Fruit fly (Drosophila melanogaster) whole organism, pupa: ENCODE results near the gene dsd.

ENCODE experiments used
- CG10348 ChIP-seq: fragments of 200-800 bp; sonication (Bioruptor generic); IDR thresholded peaks from 2 replicates; pipeline ENCODE4 v1.3.6; 2022; ENCODE audit warnings: missing biosample characterization, missing genetic modification characterization
- CG15710 ChIP-seq: fragments of 200-800 bp; sonication (Bioruptor generic); optimal IDR thresholded peaks from 2 replicates; lab custom pipeline; 2018; ENCODE audit warnings: missing biosample characterization, mild to moderate bottlenecking, missing genetic modification characterization, moderate library complexity
- CG17806 ChIP-seq: fragments of 200-800 bp; sonication (Bioruptor generic); optimal IDR thresholded peaks from 2 replicates; lab custom pipeline; 2018; ENCODE audit warnings: missing biosample characterization, mild to moderate bottlenecking, missing genetic modification characterization, moderate library complexity
- CG32121 ChIP-seq: fragments of 200-800 bp; sonication (Bioruptor generic); IDR thresholded peaks from 2 replicates; pipeline ENCODE4 v1.3.6; 2022; ENCODE audit warnings: missing biosample characterization, missing genetic modification characterization
- CG34367 ChIP-seq: fragments of 200-800 bp; sonication (Bioruptor generic); optimal IDR thresholded peaks from 2 replicates; lab custom pipeline; 2018; ENCODE audit warnings: missing biosample characterization, mild to moderate bottlenecking, missing genetic modification characterization
- CG4496 ChIP-seq: fragments of 200-800 bp; sonication (Bioruptor generic); IDR thresholded peaks from 3 replicates; pipeline ENCODE4 v1.3.6; 2022; ENCODE audit warnings: missing biosample characterization, missing genetic modification characterization
- CG8159 ChIP-seq: fragments of 200-800 bp; sonication (Bioruptor generic); optimal IDR thresholded peaks from 3 replicates; lab custom pipeline; 2018; ENCODE audit warnings: missing biosample characterization, mild to moderate bottlenecking, missing genetic modification characterization, moderate library complexity
- CG9948 ChIP-seq: fragments of 200-800 bp; sonication (Bioruptor generic); optimal IDR thresholded peaks from 2 replicates; lab custom pipeline; 2018; ENCODE audit warnings: missing biosample characterization, mild to moderate bottlenecking, missing genetic modification characterization, moderate library complexity
- EcR ChIP-seq: fragments of 200-800 bp; sonication (Bioruptor generic); optimal IDR thresholded peaks from 3 replicates; lab custom pipeline; 2019; ENCODE audit warnings: missing biosample characterization, missing genetic modification characterization, mild to moderate bottlenecking, moderate library complexity, missing genetic modification reagents
- Pif1A ChIP-seq: fragments of 200-800 bp; sonication (Bioruptor generic); optimal IDR thresholded peaks from 3 replicates; lab custom pipeline; 2016; ENCODE audit warnings: missing biosample characterization, missing genetic modification characterization
- Pif1B ChIP-seq: fragments of 200-800 bp; sonication (Bioruptor generic); optimal IDR thresholded peaks from 3 replicates; lab custom pipeline; 2016; ENCODE audit warnings: missing biosample characterization, missing genetic modification characterization
- Snoo ChIP-seq: fragments of 200-800 bp; sonication (Bioruptor generic); optimal IDR thresholded peaks from 3 replicates; lab custom pipeline; 2017; ENCODE audit warnings: missing biosample characterization, mild to moderate bottlenecking, missing genetic modification characterization, inconsistent platforms
- gl ChIP-seq: fragments of 200-800 bp; sonication (Bioruptor generic); optimal IDR thresholded peaks from 2 replicates; lab custom pipeline; 2018; ENCODE audit warnings: missing biosample characterization, mild to moderate bottlenecking, missing genetic modification characterization

DNA sequence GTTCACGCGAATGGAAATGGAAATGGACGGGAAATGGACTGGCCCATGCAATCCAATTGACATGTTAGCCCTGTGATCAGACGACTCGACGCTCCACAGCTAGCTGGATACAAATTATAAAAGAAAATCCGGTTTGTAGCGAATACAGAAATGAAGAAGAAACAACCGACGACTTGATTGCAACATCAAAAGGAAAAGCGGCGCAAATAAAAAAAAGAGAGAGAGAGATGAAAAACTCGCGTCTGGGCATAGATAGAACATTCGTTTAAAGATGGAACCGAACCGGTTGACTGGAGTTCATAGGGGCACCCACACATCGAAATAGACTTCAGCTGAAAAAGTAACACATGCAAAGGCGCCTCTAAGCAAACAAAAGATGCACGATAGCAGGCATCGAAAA lies 51.3 kb downstream of the dsd start:
- TF ChIP-seq Pif1B: no peak
- no peak for TF ChIP-seq EcR
- TF ChIP-seq CG4496 (GFP tag; lab: Robert Waterston, UW): no peak
- TF ChIP-seq CG10348 (GFP tag; lab: Robert Waterston, UW): no peak
- TF ChIP-seq CG32121 (GFP tag; lab: Robert Waterston, UW): no peak
- no peak for TF ChIP-seq CG9948
- TF ChIP-seq CG34367: no peak
- no peak for TF ChIP-seq Snoo
- no peak for TF ChIP-seq CG15710 (tag; lab: Kevin White, UChicago)
- no peak for TF ChIP-seq gl (tag; lab: Kevin White, UChicago)
- no peak for TF ChIP-seq CG17806 (tag; lab: Kevin White, UChicago)
- TF ChIP-seq CG8159 (tag; lab: Kevin White, UChicago): no peak
- TF ChIP-seq Pif1A (GFP tag; lab: Kevin White, UChicago): no peak
